Worm (Caenorhabditis elegans) whole organism, mixed stage, embryonic: Measurements from ENCODE around the gene F38B6.3.

Experiments
- M03D4.4 ChIP-seq: sonication (generic microtip); optimal IDR thresholded peaks from 2 replicates; lab custom pipeline; 2017; ENCODE audit warnings: mild to moderate bottlenecking, missing genetic modification characterization, missing compliant biosample characterization
- bed-3 ChIP-seq: fragments of 200-800 bp; sonication (Bioruptor generic); optimal IDR thresholded peaks from 3 replicates; lab custom pipeline; 2018; ENCODE audit warnings: mild to moderate bottlenecking, missing genetic modification characterization, moderate library complexity, missing compliant biosample characterization
- blmp-1 ChIP-seq: fragments of 150-350 bp; optimal IDR thresholded peaks from 2 replicates; lab custom pipeline; 2014; ENCODE audit warnings: missing biosample characterization, missing genetic modification characterization
- cnd-1 ChIP-seq: fragments of 200-800 bp; sonication (Bioruptor generic); optimal IDR thresholded peaks from 2 replicates; lab custom pipeline; 2018; ENCODE audit warnings: mild to moderate bottlenecking, missing genetic modification characterization, missing compliant biosample characterization
- elt-3 ChIP-seq: fragments of 150-350 bp; optimal IDR thresholded peaks from 2 replicates; lab custom pipeline; 2014; ENCODE audit warnings: missing biosample characterization, missing genetic modification characterization
- nhr-28 ChIP-seq: fragments of 150-350 bp; optimal IDR thresholded peaks from 2 replicates; lab custom pipeline; 2014; ENCODE audit warnings: missing biosample characterization, missing genetic modification characterization
- sem-2 ChIP-seq: fragments of 200-800 bp; sonication (Bioruptor generic); optimal IDR thresholded peaks from 2 replicates; lab custom pipeline; 2018; ENCODE audit warnings: mild to moderate bottlenecking, missing genetic modification characterization, missing compliant biosample characterization
- unc-39 ChIP-seq: fragments of 150-350 bp; optimal IDR thresholded peaks from 2 replicates; lab custom pipeline; 2014; ENCODE audit warnings: missing biosample characterization, missing genetic modification characterization
- unc-62 ChIP-seq: fragments of 150-350 bp; optimal IDR thresholded peaks from 2 replicates; lab custom pipeline; 2014; ENCODE audit warnings: missing biosample characterization, missing genetic modification reagents, missing genetic modification characterization

DNA sequence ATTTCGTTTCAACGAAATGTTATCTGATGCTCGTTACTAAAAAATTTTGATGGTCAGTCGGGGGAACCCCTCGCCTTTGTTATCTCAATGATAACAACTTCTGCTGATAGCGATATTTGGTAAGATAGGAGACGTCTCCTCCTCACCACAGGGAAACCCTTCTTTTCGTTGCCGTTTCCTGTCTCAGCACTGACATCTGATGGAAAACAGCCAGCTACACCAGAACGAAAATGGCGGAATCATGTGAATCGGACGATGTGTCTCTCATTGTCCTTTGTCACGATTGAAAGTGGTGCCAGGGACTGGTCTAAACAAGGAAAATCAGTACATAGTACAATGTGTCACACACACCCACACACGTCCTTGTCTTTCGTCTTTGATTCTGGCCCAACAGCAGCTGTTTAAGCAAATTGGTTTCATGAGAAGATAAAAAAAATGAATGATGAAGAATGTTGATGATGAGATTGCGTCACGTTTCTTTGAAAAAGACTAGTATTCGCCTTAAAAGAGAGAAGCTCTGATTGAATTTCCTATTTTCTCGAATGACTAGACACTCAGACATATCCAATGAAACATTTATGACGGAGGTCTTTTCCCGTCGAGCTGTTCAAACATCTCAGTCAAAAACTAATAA is 43.0 kb downstream of the F38B6.3 start:
- no peak for TF ChIP-seq nhr-28
- TF ChIP-seq elt-3 (tag; lab: Kevin White, UChicago) = peak; percentile 83
- no peak for TF ChIP-seq unc-62 (GFP tag; lab: Kevin White, UChicago)
- TF ChIP-seq bed-3 = no peak
- TF ChIP-seq M03D4.4 (tag; lab: Kevin White, UChicago) = no peak
- TF ChIP-seq sem-2 (GFP tag; lab: Kevin White, UChicago) = no peak
- no peak for TF ChIP-seq blmp-1 (tag; lab: Kevin White, UChicago)
- TF ChIP-seq cnd-1 = no peak
- no peak for TF ChIP-seq unc-39
